Fruit fly (Drosophila melanogaster): ENCODE data around the gene Ost48.

Gene Ost48

DNA sequence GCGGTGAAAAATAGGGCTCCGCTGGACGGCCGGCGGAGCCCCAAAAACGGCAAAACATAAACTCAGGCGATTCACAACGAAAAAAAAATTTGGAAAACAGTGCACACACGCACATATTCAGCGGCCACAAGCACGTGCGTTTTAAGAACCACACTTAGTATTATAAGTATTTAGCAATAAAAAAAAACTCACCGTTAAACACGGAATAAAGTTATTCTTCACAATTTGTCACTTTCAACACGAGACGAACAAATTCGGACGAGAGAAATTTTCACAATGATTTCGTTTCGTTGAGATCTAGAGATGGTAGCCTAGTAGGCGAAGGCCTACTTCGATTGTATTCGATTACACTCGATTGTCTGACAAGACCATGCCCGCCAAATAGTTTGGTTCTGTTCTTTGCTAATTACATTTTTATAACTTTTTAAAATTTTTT lies 1.9 kb downstream of the Ost48 start, which contains the start of gene His3.3B (continued):
- TF ChIP-seq Sry-δ (GFP tag; optimal IDR thresholded peaks at IDR 0.05) (peak; percentile 90), CG11085 (GFP tag; IDR thresholded peaks at IDR 0.05) (no peak), C15 (GFP tag; IDR thresholded peaks at IDR 0.05) (no peak), zfh2 (GFP tag; optimal IDR thresholded peaks at IDR 0.05) (no peak), CG10267 (tag; optimal IDR thresholded peaks at IDR 0.05) (peak; percentile 47), E2f1 (GFP tag; IDR thresholded peaks at IDR 0.05) (no peak), CG6175 (GFP tag; IDR thresholded peaks at IDR 0.05) (no peak), run (tag; optimal IDR thresholded peaks at IDR 0.05) (peak; percentile 28), ind (GFP tag; optimal IDR thresholded peaks at IDR 0.05) (no peak), wor (GFP tag; IDR thresholded peaks at IDR 0.05) (no peak), CG9932 (GFP tag; IDR thresholded peaks at IDR 0.05) (no peak), CG11093 (GFP tag; IDR thresholded peaks at IDR 0.05) (no peak), HLH4C (GFP tag; IDR thresholded peaks at IDR 0.05; ENCODE audit: partially characterized antibody) (0 out of 3 replicates have a peak, but pooled peaks have one; percentile 36), sd (tag; optimal IDR thresholded peaks at IDR 0.05) (peak; percentile 32), CG17359 (tag; optimal IDR thresholded peaks at IDR 0.05) (no peak), CG16863 (GFP tag; optimal IDR thresholded peaks at IDR 0.05) (peak; percentile 4), sqz (GFP tag; optimal IDR thresholded peaks at IDR 0.05) (peak; percentile 62), Dip2 (GFP tag; IDR thresholded peaks at IDR 0.05) (no peak), CG3995 (GFP tag; optimal IDR thresholded peaks at IDR 0.05) (peak; percentile 4), gcm2 (GFP tag; optimal IDR thresholded peaks at IDR 0.05) (no peak), HLH3B (GFP tag; IDR thresholded peaks at IDR 0.05) (no peak), CG34376 (GFP tag; optimal IDR thresholded peaks at IDR 0.05) (peak; percentile 54), CG6683 (GFP tag; optimal IDR thresholded peaks at IDR 0.05) (no peak), nau (GFP tag; optimal IDR thresholded peaks at IDR 0.05) (peak; percentile 1), cwo (GFP tag; optimal IDR thresholded peaks at IDR 0.05) (peak; percentile 49), zf30C (GFP tag; optimal IDR thresholded peaks at IDR 0.05) (peak; percentile 13), crol (GFP tag; IDR thresholded peaks at IDR 0.05) (no peak), CG8290 (GFP tag; optimal IDR thresholded peaks at IDR 0.05) (no peak), CG8290 (tag; optimal IDR thresholded peaks at IDR 0.05) (peak in 1 of 2 experiments; percentile 48), CG12659 (GFP tag; optimal IDR thresholded peaks at IDR 0.05) (peak; percentile 78), maf-S (GFP tag; optimal IDR thresholded peaks at IDR 0.05) (no peak), MESR4 (GFP tag; optimal IDR thresholded peaks at IDR 0.05) (peak; percentile 100), HmgZ (tag; optimal IDR thresholded peaks at IDR 0.05) (peak; percentile 22), amos (GFP tag; IDR thresholded peaks at IDR 0.05; ENCODE audit: partially characterized antibody) (peak; percentile 56; the same call in 1 of the 2 replicates), CG14710 (tag; optimal IDR thresholded peaks at IDR 0.05) (peak; percentile 42), Dref (GFP tag; IDR thresholded peaks at IDR 0.05) (peak; percentile 91), CG9797 (GFP tag; optimal IDR thresholded peaks at IDR 0.05) (peak; percentile 44), mld (GFP tag; IDR thresholded peaks at IDR 0.05; ENCODE audit: partially characterized antibody) (peak; percentile 28; the same call in 1 of the 3 replicates), Hmr (GFP tag; optimal IDR thresholded peaks at IDR 0.05) (no peak), az2 (GFP tag; optimal IDR thresholded peaks at IDR 0.05) (no peak), Bteb2 (GFP tag; optimal IDR thresholded peaks at IDR 0.05) (no peak), CG3847 (GFP tag; IDR thresholded peaks at IDR 0.05) (0 out of 2 replicates have a peak, but pooled peaks have one; percentile 14), CG30020 (tag; optimal IDR thresholded peaks at IDR 0.05) (peak; percentile 20), CG15514 (GFP tag; optimal IDR thresholded peaks at IDR 0.05) (peak; percentile 64), Dek (tag; optimal IDR thresholded peaks at IDR 0.05) (no peak), CG6765 (GFP tag; optimal IDR thresholded peaks at IDR 0.05) (peak; percentile 47), CG6854 (GFP tag; optimal IDR thresholded peaks at IDR 0.05) (peak; percentile 60), knrl (GFP tag; IDR thresholded peaks at IDR 0.05; ENCODE audit: partially characterized antibody) (peak; percentile 13; the same call in 1 of the 3 replicates), sens (GFP tag) (peak; percentile 14), pita (GFP tag; optimal IDR thresholded peaks at IDR 0.05) (peak; percentile 50)
